Comparison of ENCODE assay signal across 5 worm cellular contexts in genomic region chrV:9791332-9791731, ce11.
TF ChIP-seq lines count a peak whose summit lies in the region.

Gene lipl-2 (plus strand): TSS chrV:9791567.

TF ChIP-seq in whole organism, L1 larva, 84 proteins besides CTCF, POLR2A, EP300 and RAD21:
- no peak for TF ChIP-seq irx-1 (tag; optimal IDR thresholded peaks at IDR 0.05; lab: Kevin White, UChicago)
- TF ChIP-seq lin-35 (GFP tag; optimal IDR thresholded peaks at IDR 0.05; lab: Kevin White, UChicago), result peak in 1 of 2 experiments; percentile 3
- peak; percentile 84 for TF ChIP-seq elt-2 (tag; optimal IDR thresholded peaks at IDR 0.05; lab: Kevin White, UChicago)
- TF ChIP-seq nhr-71 (tag; optimal IDR thresholded peaks at IDR 0.05; lab: Kevin White, UChicago), result peak; percentile 15
- no peak for TF ChIP-seq aha-1 (tag; optimal IDR thresholded peaks at IDR 0.05; lab: Kevin White, UChicago)
- TF ChIP-seq nhr-20 (tag; optimal IDR thresholded peaks at IDR 0.05; lab: Kevin White, UChicago), result peak; percentile 52

TF ChIP-seq in whole organism, L2 larva, 48 proteins besides CTCF, POLR2A, EP300 and RAD21:
- TF ChIP-seq crh-2 (tag; optimal IDR thresholded peaks at IDR 0.05; lab: Kevin White, UChicago), result peak; percentile 25
- no peak for TF ChIP-seq unc-62 (GFP tag; optimal IDR thresholded peaks at IDR 0.05; lab: Kevin White, UChicago)
- peak; percentile 31 for TF ChIP-seq sma-9 (GFP tag; optimal IDR thresholded peaks at IDR 0.05; lab: Kevin White, UChicago)
- TF ChIP-seq sma-9 (tag; optimal IDR thresholded peaks at IDR 0.05; lab: Kevin White, UChicago), result no peak
- peak; percentile 26 for TF ChIP-seq fos-1 (tag; optimal IDR thresholded peaks at IDR 0.05; lab: Kevin White, UChicago)

TF ChIP-seq in whole organism, L3 larva, 47 proteins besides CTCF, POLR2A, EP300 and RAD21:
- TF ChIP-seq ceh-82 (tag; optimal IDR thresholded peaks at IDR 0.05; lab: Kevin White, UChicago) (no peak), pha-4 (tag; optimal IDR thresholded peaks at IDR 0.05; lab: Kevin White, UChicago) (peak; percentile 61), pqm-1 (tag; optimal IDR thresholded peaks at IDR 0.05; lab: Kevin White, UChicago) (peak; percentile 81), sea-2 (GFP tag; optimal IDR thresholded peaks at IDR 0.05; lab: Kevin White, UChicago) (no peak), elt-2 (tag; optimal IDR thresholded peaks at IDR 0.05; lab: Kevin White, UChicago) (peak; percentile 87), nhr-43 (tag; optimal IDR thresholded peaks at IDR 0.05; lab: Kevin White, UChicago; ENCODE audit: poor library complexity, severe bottlenecking) (no peak)

TF ChIP-seq in whole organism, L4 larva, 104 proteins besides CTCF, POLR2A, EP300 and RAD21 (continues in another document):
- TF ChIP-seq zag-1 (tag; optimal IDR thresholded peaks at IDR 0.05; lab: Kevin White, UChicago) (no peak), nhr-11 (tag; optimal IDR thresholded peaks at IDR 0.05; lab: Kevin White, UChicago) (no peak), dve-1 (tag; optimal IDR thresholded peaks at IDR 0.05; lab: Kevin White, UChicago; ENCODE audit: insufficient read depth) (peak; percentile 92), aha-1 (tag; lab: Kevin White, UChicago) (no peak), dpl-1 (GFP tag; optimal IDR thresholded peaks at IDR 0.05; lab: Kevin White, UChicago) (no peak), ceh-62 (tag; optimal IDR thresholded peaks at IDR 0.05; lab: Kevin White, UChicago) (no peak), lir-3 (tag; optimal IDR thresholded peaks at IDR 0.05; lab: Kevin White, UChicago) (no peak), nhr-42 (GFP tag; IDR thresholded peaks at IDR 0.05; lab: Robert Waterston, UW) (peak; percentile 62; the same call in 1 of the 2 replicates), tag-97 (GFP tag; IDR thresholded peaks at IDR 0.05; lab: Robert Waterston, UW) (no peak), lin-39 (tag; optimal IDR thresholded peaks at IDR 0.05; lab: Kevin White, UChicago) (no peak), rbr-2 (tag; optimal IDR thresholded peaks at IDR 0.05; lab: Kevin White, UChicago) (no peak), unc-62 (GFP tag; optimal IDR thresholded peaks at IDR 0.05 in 1 of 2; lab: Kevin White, UChicago) (peak in 1 of 2 experiments; percentile 26), unc-62 (tag; optimal IDR thresholded peaks at IDR 0.05; lab: Kevin White, UChicago) (no peak), ces-1 (GFP tag; optimal IDR thresholded peaks at IDR 0.05; lab: Kevin White, UChicago) (no peak), nhr-28 (tag; optimal IDR thresholded peaks at IDR 0.05; lab: Kevin White, UChicago) (peak; percentile 92), hif-1 (tag; optimal IDR thresholded peaks at IDR 0.05; lab: Kevin White, UChicago) (no peak), mdt-29 (GFP tag; IDR thresholded peaks at IDR 0.05; lab: Robert Waterston, UW) (no peak), dmd-8 (GFP tag; IDR thresholded peaks at IDR 0.05; lab: Robert Waterston, UW) (no peak), nhr-76 (tag; optimal IDR thresholded peaks at IDR 0.05; lab: Kevin White, UChicago) (no peak), fkh-10 (GFP tag; optimal IDR thresholded peaks at IDR 0.05; lab: Kevin White, UChicago) (no peak), spr-1 (tag; optimal IDR thresholded peaks at IDR 0.05; lab: Kevin White, UChicago) (no peak), nhr-102 (tag; optimal IDR thresholded peaks at IDR 0.05; lab: Kevin White, UChicago) (peak; percentile 3), madf-5 (GFP tag; IDR thresholded peaks at IDR 0.05; lab: Robert Waterston, UW) (no peak), egl-43 (GFP tag; IDR thresholded peaks at IDR 0.05; lab: Robert Waterston, UW) (no peak), R02D3.7 (tag; optimal IDR thresholded peaks at IDR 0.05; lab: Kevin White, UChicago) (no peak), ZK337.2 (GFP tag; IDR thresholded peaks at IDR 0.05; lab: Robert Waterston, UW) (no peak), ztf-11 (tag; optimal IDR thresholded peaks at IDR 0.05; lab: Kevin White, UChicago) (no peak), ceh-20 (GFP tag; IDR thresholded peaks at IDR 0.05; lab: Robert Waterston, UW) (no peak), pha-4 (GFP tag; IDR thresholded peaks at IDR 0.05; lab: Robert Waterston, UW) (no peak), pha-4 (tag; optimal IDR thresholded peaks at IDR 0.05; lab: Kevin White, UChicago) (no peak), hlh-30 (tag; optimal IDR thresholded peaks at IDR 0.05; lab: Kevin White, UChicago; ENCODE audit: insufficient read depth) (peak; percentile 37), attf-4 (tag; optimal IDR thresholded peaks at IDR 0.05; lab: Kevin White, UChicago) (no peak), vab-7 (GFP tag; IDR thresholded peaks at IDR 0.05; lab: Robert Waterston, UW) (no peak), nhr-6 (tag; optimal IDR thresholded peaks at IDR 0.05; lab: Kevin White, UChicago) (no peak), Y48G9A.11 (GFP tag; IDR thresholded peaks at IDR 0.05; lab: Robert Waterston, UW) (no peak), ZK546.5 (tag; optimal IDR thresholded peaks at IDR 0.05; lab: Kevin White, UChicago) (no peak), ceh-44 (GFP tag; IDR thresholded peaks at IDR 0.05; lab: Robert Waterston, UW) (no peak), skn-1 (tag; optimal IDR thresholded peaks at IDR 0.05; lab: Kevin White, UChicago) (no peak), mdl-1 (tag; optimal IDR thresholded peaks at IDR 0.05; lab: Kevin White, UChicago) (peak in 1 of 2 experiments; percentile 36), lsy-2 (tag; optimal IDR thresholded peaks at IDR 0.05; lab: Kevin White, UChicago) (no peak)

TF ChIP-seq in whole organism, young adult, 124 proteins besides CTCF, POLR2A, EP300 and RAD21:
- TF ChIP-seq lin-35 (GFP tag; optimal IDR thresholded peaks at IDR 0.05; lab: Kevin White, UChicago) (no peak), B0261.1 (tag; optimal IDR thresholded peaks at IDR 0.05; lab: Kevin White, UChicago) (no peak), attf-5 (GFP tag; optimal IDR thresholded peaks at IDR 0.05; lab: Kevin White, UChicago) (no peak), lin-54 (GFP tag; optimal IDR thresholded peaks at IDR 0.05; lab: Kevin White, UChicago) (no peak), B0035.1 (tag; optimal IDR thresholded peaks at IDR 0.05; lab: Kevin White, UChicago) (no peak), cebp-2 (GFP tag; IDR thresholded peaks at IDR 0.05; lab: Robert Waterston, UW) (no peak), nhr-80 (tag; optimal IDR thresholded peaks at IDR 0.05; lab: Kevin White, UChicago) (peak; percentile 68), lin-40 (tag; optimal IDR thresholded peaks at IDR 0.05; lab: Kevin White, UChicago) (no peak), ztf-6 (GFP tag; IDR thresholded peaks at IDR 0.05; lab: Robert Waterston, UW) (no peak), B0019.2 (GFP tag; conservative IDR thresholded peaks at IDR 0.05; lab: Robert Waterston, UW) (no peak), ceh-40 (GFP tag; IDR thresholded peaks at IDR 0.05; lab: Robert Waterston, UW) (no peak), unc-130 (GFP tag; optimal IDR thresholded peaks at IDR 0.05; lab: Kevin White, UChicago) (no peak), let-607 (tag; optimal IDR thresholded peaks at IDR 0.05; lab: Kevin White, UChicago) (peak in 1 of 2 experiments; percentile 57), unc-62 (GFP tag; optimal IDR thresholded peaks at IDR 0.05; lab: Kevin White, UChicago) (no peak), nhr-90 (tag; optimal IDR thresholded peaks at IDR 0.05; lab: Kevin White, UChicago) (no peak), rec-8 (tag; optimal IDR thresholded peaks at IDR 0.05; lab: Kevin White, UChicago) (no peak), F33H1.4 (GFP tag; IDR thresholded peaks at IDR 0.05; lab: Robert Waterston, UW) (no peak), lsl-1 (GFP tag; optimal IDR thresholded peaks at IDR 0.05; lab: Kevin White, UChicago) (no peak), nfya-1 (tag; optimal IDR thresholded peaks at IDR 0.05; lab: Kevin White, UChicago; ENCODE audit: borderline replicate concordance, insufficient read depth) (no peak), mes-4 (tag; optimal IDR thresholded peaks at IDR 0.05; lab: Kevin White, UChicago) (no peak), hlh-12 (tag; optimal IDR thresholded peaks at IDR 0.05; lab: Kevin White, UChicago) (no peak), T07F8.4 (tag; optimal IDR thresholded peaks at IDR 0.05; lab: Kevin White, UChicago) (no peak), tbp1 (GFP tag; optimal IDR thresholded peaks at IDR 0.05; lab: Kevin White, UChicago) (peak; percentile 8), snpc-3.4 (tag; optimal IDR thresholded peaks at IDR 0.05; lab: Kevin White, UChicago) (no peak), C17E4.6 (GFP tag; IDR thresholded peaks at IDR 0.05; lab: Robert Waterston, UW) (no peak), atf-7 (tag; optimal IDR thresholded peaks at IDR 0.05; lab: Kevin White, UChicago) (no peak), attf-6 (GFP tag; IDR thresholded peaks at IDR 0.05; lab: Robert Waterston, UW) (no peak)
